Worm (Caenorhabditis elegans) whole organism, dauer: Measurements from ENCODE around the gene lido-7.
"Not testable (repeated sequence)": the region's sequence is repeated elsewhere in the genome, so short reads cannot be mapped to it uniquely, and the experiment has no call there.

Experiments used
- unc-62 ChIP-seq: sonication (generic microtip); optimal IDR thresholded peaks from 2 replicates; lab custom pipeline; 2017; ENCODE audit warnings: missing biosample characterization, missing genetic modification reagents, missing genetic modification characterization

The lido-7 gene

ce11 chrII:3002211-3002610, 14.1 kb downstream of the lido-7 start, which contains the start of gene lido-10:
lido-10 (plus strand) TSS chrII:3002511.
- no peak for TF ChIP-seq unc-62 (GFP tag; lab: Kevin White, UChicago)

- TF ChIP-seq unc-62 (GFP tag; lab: Kevin White, UChicago), result no peak
Measured at ce11 chrII:3003667-3004066, 15.6 kb downstream of the lido-7 start, which contains the start of gene lido-11. lido-11 (plus strand) TSS chrII:3003967.

- TF ChIP-seq unc-62 (GFP tag; lab: Kevin White, UChicago), result no peak
Measured at ce11 chrII:3005499-3005898, 17.4 kb downstream of the lido-7 start, which contains the start of gene lido-12. lido-12 (plus strand) TSS chrII:3005799.

- no peak for TF ChIP-seq unc-62 (GFP tag; lab: Kevin White, UChicago)
Measured at ce11 chrII:3008400-3008799, 20.3 kb downstream of the lido-7 start, which contains the start of gene sdz-5. sdz-5 (plus strand) TSS chrII:3008700.

- no peak for TF ChIP-seq unc-62 (GFP tag; lab: Kevin White, UChicago)
Measured at ce11 chrII:3012133-3012532, 24.0 kb downstream of the lido-7 start, which contains the start of gene C41H7.9. C41H7.9 (minus strand) TSS chrII:3012233.

ce11 chrII:3014196-3014849, 26.2 kb downstream of the lido-7 start, which contains the start of gene C41H7.2:
C41H7.2 (plus strand) TSS chrII:3014817.
- TF ChIP-seq unc-62 (GFP tag; lab: Kevin White, UChicago), result no peak

- TF ChIP-seq unc-62 (GFP tag; lab: Kevin White, UChicago), result no peak
Measured at ce11 chrII:3019807-3020206, 31.7 kb downstream of the lido-7 start, which contains the start of gene clec-3. clec-3 (minus strand) TSS chrII:3019907.

- no peak for TF ChIP-seq unc-62 (GFP tag; lab: Kevin White, UChicago)
Measured at ce11 chrII:3020899-3021298, 32.8 kb downstream of the lido-7 start.

ce11 chrII:3023381-3023935, 35.4 kb downstream of the lido-7 start, which contains the start of gene clec-2:
clec-2 (minus strand) TSS chrII:3023431.
- TF ChIP-seq unc-62 (GFP tag; lab: Kevin White, UChicago), result no peak

- no peak for TF ChIP-seq unc-62 (GFP tag; lab: Kevin White, UChicago)
Measured at ce11 chrII:3024655-3025054, 36.6 kb downstream of the lido-7 start.

ce11 chrII:3028264-3028663, 40.2 kb downstream of the lido-7 start:
- no peak for TF ChIP-seq unc-62 (GFP tag; lab: Kevin White, UChicago)

- no peak for TF ChIP-seq unc-62 (GFP tag; lab: Kevin White, UChicago)
Measured at ce11 chrII:3030416-3030815, 42.3 kb downstream of the lido-7 start.

ce11 chrII:3032480-3032879, 44.4 kb downstream of the lido-7 start, which contains the start of gene B0454.6:
B0454.6 (plus strand) TSS chrII:3032780.
- TF ChIP-seq unc-62 (GFP tag; lab: Kevin White, UChicago), result not testable (repeated sequence)

- TF ChIP-seq unc-62 (GFP tag; lab: Kevin White, UChicago), result no peak
Measured at ce11 chrII:3034914-3035313, 46.8 kb downstream of the lido-7 start.

- no peak for TF ChIP-seq unc-62 (GFP tag; lab: Kevin White, UChicago)
Measured at ce11 chrII:3036344-3036743, 48.2 kb downstream of the lido-7 start.

- no peak for TF ChIP-seq unc-62 (GFP tag; lab: Kevin White, UChicago)
Measured at ce11 chrII:3038453-3038909, 50.4 kb downstream of the lido-7 start, which contains the start of the genes B0454.26 and B0454.5. B0454.26 (minus strand) TSS chrII:3038553. B0454.5 (plus strand) TSS chrII:3038859.
